Worm (Caenorhabditis elegans) whole organism, early embryonic: ENCODE measurements around the gene oma-2.

Experiments used
- B0310.2 ChIP-seq: sonication (generic microtip); optimal IDR thresholded peaks from 2 replicates; lab custom pipeline; 2016; ENCODE audit warnings: mild to moderate bottlenecking, missing genetic modification characterization, missing compliant biosample characterization
- F13C5.2 ChIP-seq: sonication (generic microtip); optimal IDR thresholded peaks from 2 replicates; lab custom pipeline; 2017; ENCODE audit warnings: mild to moderate bottlenecking, missing genetic modification characterization, inconsistent platforms, missing compliant biosample characterization
- aly-1 ChIP-seq: sonication (generic microtip); optimal IDR thresholded peaks from 2 replicates; lab custom pipeline; 2016; ENCODE audit warnings: missing genetic modification characterization, missing compliant biosample characterization
- ama-1 ChIP-seq: fragments of 150-350 bp; optimal IDR thresholded peaks from 2 replicates; lab custom pipeline; 2014
- ceh-13 ChIP-seq: fragments of 200-800 bp; sonication (Bioruptor generic); optimal IDR thresholded peaks from 2 replicates; lab custom pipeline; 2018; ENCODE audit warnings: mild to moderate bottlenecking, missing genetic modification characterization, missing compliant biosample characterization
- ceh-36 ChIP-seq: sonication (generic microtip); optimal IDR thresholded peaks from 2 replicates; lab custom pipeline; 2016; ENCODE audit warnings: missing genetic modification characterization, inconsistent platforms, missing compliant biosample characterization
- ets-7 ChIP-seq: sonication (generic microtip); optimal IDR thresholded peaks from 2 replicates; lab custom pipeline; 2016; ENCODE audit warnings: missing genotype, missing genetic modification characterization, missing compliant biosample characterization
- flt-1 ChIP-seq: fragments of 200-800 bp; sonication (Bioruptor generic); IDR thresholded peaks from 2 replicates; pipeline ENCODE4 v1.3.6; 2022; ENCODE audit warnings: missing genetic modification characterization, missing compliant biosample characterization
- hmbx-1 ChIP-seq: sonication (generic microtip); optimal IDR thresholded peaks from 2 replicates; lab custom pipeline; 2016; ENCODE audit warnings: mild to moderate bottlenecking, missing genetic modification characterization, missing compliant biosample characterization
- hmg-4 ChIP-seq: fragments of 200-800 bp; sonication (Bioruptor generic); optimal IDR thresholded peaks from 2 replicates; lab custom pipeline; 2018; ENCODE audit warnings: mild to moderate bottlenecking, missing genetic modification characterization, missing compliant biosample characterization
- hnd-1 ChIP-seq: sonication (generic microtip); optimal IDR thresholded peaks from 2 replicates; lab custom pipeline; 2016; ENCODE audit warnings: missing genetic modification characterization, missing compliant biosample characterization
- pes-1 ChIP-seq: fragments of 200-800 bp; sonication (Bioruptor generic); IDR thresholded peaks from 2 replicates; pipeline ENCODE4 v1.3.6; 2022; ENCODE audit warnings: missing genetic modification reagents, missing genetic modification characterization, missing compliant biosample characterization
- scrt-1 ChIP-seq: fragments of 200-800 bp; sonication (Bioruptor generic); IDR thresholded peaks from 2 replicates; pipeline ENCODE4 v1.3.6; 2022; ENCODE audit warnings: missing genetic modification characterization, missing compliant biosample characterization
- sea-1 ChIP-seq: fragments of 200-800 bp; sonication (Bioruptor generic); conservative IDR thresholded peaks from 2 replicates; pipeline ENCODE4 v1.3.6; 2022; ENCODE audit warnings: missing genetic modification characterization, missing compliant biosample characterization
- tbx-11 ChIP-seq: fragments of 200-800 bp; sonication (Bioruptor generic); IDR thresholded peaks from 2 replicates; pipeline ENCODE4 v1.3.6; 2022; ENCODE audit warnings: missing genetic modification characterization, missing compliant biosample characterization
- tbx-37 ChIP-seq: fragments of 200-800 bp; sonication (Bioruptor generic); conservative IDR thresholded peaks from 2 replicates; pipeline ENCODE4 v1.3.6; 2022; ENCODE audit warnings: missing genetic modification reagents, missing genetic modification characterization, missing compliant biosample characterization
- tra-4 ChIP-seq: sonication (generic microtip); optimal IDR thresholded peaks from 2 replicates; lab custom pipeline; 2017; ENCODE audit warnings: missing genetic modification characterization, missing compliant biosample characterization

Gene oma-2

ce11 chrV:8050059-8050677, 20.9 kb downstream of the oma-2 start:
- TF ChIP-seq aly-1 (tag; lab: Kevin White, UChicago) = no peak
- no peak for TF ChIP-seq tbx-11 (GFP tag; lab: Robert Waterston, UW)

- no peak for TF ChIP-seq flt-1
- TF ChIP-seq hmbx-1 (tag; lab: Kevin White, UChicago) = no peak
- TF ChIP-seq tra-4 (tag; lab: Kevin White, UChicago) = no peak
- TF ChIP-seq tbx-37 = no peak
- TF ChIP-seq ama-1 (lab: Kevin White, UChicago) = no peak
- no peak for TF ChIP-seq hmg-4 (GFP tag; lab: Kevin White, UChicago)
- TF ChIP-seq F13C5.2 (tag; lab: Kevin White, UChicago) = no peak
- no peak for TF ChIP-seq sea-1
- TF ChIP-seq scrt-1 (GFP tag; lab: Robert Waterston, UW) = no peak
- TF ChIP-seq pes-1 = no peak
- no peak for TF ChIP-seq tbx-11 (GFP tag; lab: Robert Waterston, UW)
- TF ChIP-seq ets-7 (tag; lab: Kevin White, UChicago) = no peak
- TF ChIP-seq aly-1 (tag; lab: Kevin White, UChicago) = no peak
- TF ChIP-seq ceh-36 = no peak
- TF ChIP-seq B0310.2 = no peak
- no peak for TF ChIP-seq ceh-13 (GFP tag; lab: Kevin White, UChicago)
Observed at ce11 chrV:8050811-8051210, 21.6 kb downstream of the oma-2 start, which contains the start of gene col-43. col-43 (minus strand) TSS chrV:8050911.

- TF ChIP-seq pes-1 = no peak
- TF ChIP-seq hmg-4 (GFP tag; lab: Kevin White, UChicago) = no peak
- TF ChIP-seq sea-1 = no peak
- TF ChIP-seq aly-1 (tag; lab: Kevin White, UChicago) = no peak
- no peak for TF ChIP-seq ceh-36
Observed at ce11 chrV:8051851-8052250, 22.6 kb downstream of the oma-2 start, which contains the start of gene sth-1. sth-1 (plus strand) TSS chrV:8052151.

- TF ChIP-seq ceh-36 (no peak), flt-1 (no peak), scrt-1 (GFP tag; lab: Robert Waterston, UW) (no peak), F13C5.2 (tag; lab: Kevin White, UChicago) (no peak), ets-7 (tag; lab: Kevin White, UChicago) (no peak), tra-4 (tag; lab: Kevin White, UChicago) (no peak), hnd-1 (no peak), ceh-13 (GFP tag; lab: Kevin White, UChicago) (no peak), tbx-37 (no peak), hmg-4 (GFP tag; lab: Kevin White, UChicago) (no peak), aly-1 (tag; lab: Kevin White, UChicago) (no peak)
Observed at ce11 chrV:8054130-8054529, 24.9 kb downstream of the oma-2 start, which contains the start of gene ZC513.2. ZC513.2 (plus strand) TSS chrV:8054430.

- no peak for TF ChIP-seq scrt-1 (GFP tag; lab: Robert Waterston, UW)
- TF ChIP-seq tbx-37 = no peak
Observed at ce11 chrV:8055170-8055569, 25.9 kb downstream of the oma-2 start.

ce11 chrV:8058359-8058758, 29.1 kb downstream of the oma-2 start, which contains the start of gene str-138:
str-138 (plus strand) TSS chrV:8058659.
- TF ChIP-seq F13C5.2 (tag; lab: Kevin White, UChicago) (no peak), ceh-36 (no peak), flt-1 (no peak), B0310.2 (no peak), tbx-37 (no peak), ets-7 (tag; lab: Kevin White, UChicago) (no peak), tra-4 (tag; lab: Kevin White, UChicago) (no peak), hnd-1 (no peak)

ce11 chrV:8062074-8062473, 32.8 kb downstream of the oma-2 start, which contains the start of gene str-139:
str-139 (minus strand) TSS chrV:8062174.
- TF ChIP-seq scrt-1 (GFP tag; lab: Robert Waterston, UW) (no peak), sea-1 (no peak), pes-1 (no peak), flt-1 (no peak), B0310.2 (no peak), aly-1 (tag; lab: Kevin White, UChicago) (no peak), tbx-37 (no peak), hnd-1 (no peak), F13C5.2 (tag; lab: Kevin White, UChicago) (no peak), ceh-13 (GFP tag; lab: Kevin White, UChicago) (no peak), ama-1 (lab: Kevin White, UChicago) (no peak), hmg-4 (GFP tag; lab: Kevin White, UChicago) (no peak)

ce11 chrV:8067800-8068199, 38.6 kb downstream of the oma-2 start, which contains the start of gene str-140:
str-140 (minus strand) TSS chrV:8067900.
- no peak for TF ChIP-seq tbx-37
- TF ChIP-seq ceh-36 = no peak
- TF ChIP-seq tra-4 (tag; lab: Kevin White, UChicago) = no peak
- no peak for TF ChIP-seq tbx-11 (GFP tag; lab: Robert Waterston, UW)
- TF ChIP-seq flt-1 = no peak
- no peak for TF ChIP-seq hmbx-1 (tag; lab: Kevin White, UChicago)
- TF ChIP-seq ceh-13 (GFP tag; lab: Kevin White, UChicago) = no peak
- no peak for TF ChIP-seq F13C5.2 (tag; lab: Kevin White, UChicago)
- no peak for TF ChIP-seq ets-7 (tag; lab: Kevin White, UChicago)
- TF ChIP-seq aly-1 (tag; lab: Kevin White, UChicago) = no peak
- TF ChIP-seq B0310.2 = no peak
- TF ChIP-seq ama-1 (lab: Kevin White, UChicago) = no peak
- no peak for TF ChIP-seq scrt-1 (GFP tag; lab: Robert Waterston, UW)
